Worm (Caenorhabditis elegans): ENCODE results near the gene C05C12.6.

DNA sequence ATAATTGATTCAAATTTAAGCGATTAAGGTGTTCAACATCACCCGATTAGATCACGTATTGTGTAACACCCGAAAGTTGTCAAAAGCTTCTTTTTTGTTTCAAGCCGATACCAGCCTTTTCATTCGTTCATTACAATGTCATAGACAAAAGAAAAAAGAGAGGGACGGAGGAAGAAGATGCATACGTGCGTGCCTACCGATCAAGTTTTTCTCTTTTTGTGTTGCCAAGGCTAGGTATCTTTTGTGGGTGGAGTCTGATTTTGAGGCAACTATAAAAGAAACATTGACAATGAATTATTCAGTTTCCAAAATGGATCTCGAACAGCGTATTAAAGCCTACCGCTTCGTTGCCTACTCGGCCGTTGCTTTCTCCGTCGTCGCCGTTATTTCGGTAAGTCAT is 16.1 kb downstream of the C05C12.6 start, which contains the start of gene col-125:
- no peak for TF ChIP-seq nhr-90 (tag; optimal IDR thresholded peaks at IDR 0.05)
- no peak for TF ChIP-seq T26A5.8 (tag; optimal IDR thresholded peaks at IDR 0.05)
- TF ChIP-seq snpc-4 (GFP tag; optimal IDR thresholded peaks at IDR 0.05) = no peak
- TF ChIP-seq snpc-4 (tag; optimal IDR thresholded peaks at IDR 0.05) = no peak
- TF ChIP-seq ztf-6 (GFP tag; IDR thresholded peaks at IDR 0.05) = no peak
- no peak for TF ChIP-seq F22D6.2 (tag; optimal IDR thresholded peaks at IDR 0.05)
- TF ChIP-seq tlf-1 (GFP tag; optimal IDR thresholded peaks at IDR 0.05) = no peak
- TF ChIP-seq mel-28 (tag; optimal IDR thresholded peaks at IDR 0.05; ENCODE audit: borderline replicate concordance) = no peak
- TF ChIP-seq lin-26 (GFP tag; IDR thresholded peaks at IDR 0.05) = no peak
- TF ChIP-seq T07F8.4 (tag; optimal IDR thresholded peaks at IDR 0.05) = no peak
- TF ChIP-seq nhr-179 (tag; optimal IDR thresholded peaks at IDR 0.05) = no peak
- no peak for TF ChIP-seq aptf-2 (GFP tag; conservative IDR thresholded peaks at IDR 0.05)
